Worm (Caenorhabditis elegans) whole organism, L3 larva: ENCODE results near the gene fbxb-39.
A peak's percentile ranks its signal among the peaks of the same experiment; 100 is the strongest.
"Not testable (repeated sequence)": the region's sequence is repeated elsewhere in the genome, so short reads cannot be mapped to it uniquely, and the experiment has no call there.

ENCODE experiments used
- ZK546.5 ChIP-seq: sonication (generic microtip); optimal IDR thresholded peaks from 2 replicates; lab custom pipeline; 2017; ENCODE audit warnings: missing biosample characterization, missing genetic modification characterization
- ama-1 ChIP-seq: fragments of 150-350 bp; optimal IDR thresholded peaks from 2 replicates; lab custom pipeline; 2018
- ceh-16 ChIP-seq: sonication (generic microtip); optimal IDR thresholded peaks from 2 replicates; lab custom pipeline; 2017; ENCODE audit warnings: missing biosample characterization, missing genetic modification characterization
- ceh-82 ChIP-seq: fragments of 150-350 bp; optimal IDR thresholded peaks from 2 replicates; lab custom pipeline; 2014; ENCODE audit warnings: missing biosample characterization, missing genetic modification characterization
- egl-27 ChIP-seq: sonication (generic microtip); optimal IDR thresholded peaks from 4 replicates; lab custom pipeline; 2017; ENCODE audit warnings: missing biosample characterization, missing genetic modification reagents, missing genetic modification characterization
- elt-1 ChIP-seq: fragments of 150-350 bp; optimal IDR thresholded peaks from 2 replicates; lab custom pipeline; 2014; ENCODE audit warnings: missing biosample characterization, missing genetic modification characterization
- elt-2 ChIP-seq: sonication (generic microtip); optimal IDR thresholded peaks from 2 replicates; lab custom pipeline; 2016; ENCODE audit warnings: missing genetic modification reagents, mild to moderate bottlenecking, missing genetic modification characterization, missing compliant biosample characterization
- fkh-2 ChIP-seq: fragments of 150-350 bp; optimal IDR thresholded peaks from 2 replicates; lab custom pipeline; 2014; ENCODE audit warnings: missing biosample characterization, missing genetic modification reagents, missing genetic modification characterization
- fos-1 ChIP-seq: fragments of 150-350 bp; optimal IDR thresholded peaks from 2 replicates; lab custom pipeline; 2014; ENCODE audit warnings: missing biosample characterization, missing genetic modification characterization
- hmg-11 ChIP-seq: sonication (generic microtip); optimal IDR thresholded peaks from 2 replicates; lab custom pipeline; 2016; ENCODE audit warnings: missing genetic modification characterization, missing compliant biosample characterization
- jun-1 ChIP-seq: fragments of 150-350 bp; optimal IDR thresholded peaks from 2 replicates; lab custom pipeline; 2014; ENCODE audit warnings: missing biosample characterization, missing genetic modification reagents, missing genetic modification characterization
- lsy-12 ChIP-seq: sonication (generic microtip); optimal IDR thresholded peaks from 2 replicates; lab custom pipeline; 2016; ENCODE audit warnings: mild to moderate bottlenecking, missing genetic modification characterization, missing compliant biosample characterization
- mml-1 ChIP-seq: fragments of 150-350 bp; sonication (generic microtip); optimal IDR thresholded peaks from 3 replicates; lab custom pipeline; 2014; ENCODE audit warnings: missing biosample characterization, missing genetic modification characterization
- nhr-11 ChIP-seq: fragments of 150-350 bp; optimal IDR thresholded peaks from 2 replicates; lab custom pipeline; 2014; ENCODE audit warnings: missing biosample characterization, missing genetic modification characterization
- nhr-12 ChIP-seq: fragments of 150-350 bp; optimal IDR thresholded peaks from 2 replicates; lab custom pipeline; 2014; ENCODE audit warnings: missing biosample characterization, missing genetic modification characterization
- nhr-23 ChIP-seq: fragments of 150-350 bp; optimal IDR thresholded peaks from 2 replicates; lab custom pipeline; 2014; ENCODE audit warnings: missing biosample characterization, missing genetic modification reagents, missing genetic modification characterization
- nhr-237 ChIP-seq: fragments of 150-350 bp; optimal IDR thresholded peaks from 2 replicates; lab custom pipeline; 2014; ENCODE audit warnings: missing biosample characterization, missing genetic modification characterization
- nhr-28 ChIP-seq: fragments of 150-350 bp; optimal IDR thresholded peaks from 2 replicates; lab custom pipeline; 2014; ENCODE audit warnings: missing biosample characterization, missing genetic modification characterization
- nhr-43 ChIP-seq: sonication (generic microtip); optimal IDR thresholded peaks from 2 replicates; lab custom pipeline; 2016; ENCODE audit warnings: mild to moderate bottlenecking, missing genetic modification characterization, missing compliant biosample characterization; ENCODE audit not compliant: poor library complexity, severe bottlenecking
- nhr-76 ChIP-seq: fragments of 150-350 bp; sonication (generic microtip); optimal IDR thresholded peaks from 5 replicates; lab custom pipeline; 2014; ENCODE audit warnings: missing biosample characterization, missing genetic modification characterization
- nhr-77 ChIP-seq: fragments of 150-350 bp; optimal IDR thresholded peaks from 2 replicates; lab custom pipeline; 2014; ENCODE audit warnings: missing biosample characterization, missing genetic modification characterization
- pha-4 ChIP-seq: fragments of 150-350 bp; optimal IDR thresholded peaks from 2 replicates; lab custom pipeline; 2014; ENCODE audit warnings: missing biosample characterization, missing genetic modification reagents, missing genetic modification characterization
- pqm-1 ChIP-seq: fragments of 150-350 bp; optimal IDR thresholded peaks from 2 replicates; lab custom pipeline; 2017; ENCODE audit warnings: missing biosample characterization, missing genetic modification characterization, inconsistent platforms
- sea-2 ChIP-seq: fragments of 150-350 bp; sonication (generic microtip); optimal IDR thresholded peaks from 4 replicates; lab custom pipeline; 2014; ENCODE audit warnings: missing biosample characterization, missing genetic modification reagents, missing genetic modification characterization
- skn-1 ChIP-seq: fragments of 150-350 bp; optimal IDR thresholded peaks from 2 replicates; lab custom pipeline; 2014; ENCODE audit warnings: missing biosample characterization, missing genetic modification characterization
- snpc-4 ChIP-seq: fragments of 150-350 bp; optimal IDR thresholded peaks from 2 replicates; lab custom pipeline; 2014; ENCODE audit warnings: missing biosample characterization, missing genetic modification characterization
- tbx-2 ChIP-seq: sonication (generic microtip); optimal IDR thresholded peaks from 2 replicates; lab custom pipeline; 2016; ENCODE audit warnings: mild to moderate bottlenecking, missing genetic modification characterization, missing compliant biosample characterization
- unc-62 ChIP-seq: fragments of 150-350 bp; sonication (generic microtip); optimal IDR thresholded peaks from 4 replicates; lab custom pipeline; 2014; ENCODE audit warnings: missing biosample characterization, missing genetic modification reagents, missing genetic modification characterization
- zag-1 ChIP-seq: fragments of 150-350 bp; optimal IDR thresholded peaks from 2 replicates; lab custom pipeline; 2014; ENCODE audit warnings: missing biosample characterization, missing genetic modification characterization
- ztf-11 ChIP-seq: fragments of 150-350 bp; optimal IDR thresholded peaks from 2 replicates; lab custom pipeline; 2014; ENCODE audit warnings: missing biosample characterization, missing genetic modification characterization

Gene fbxb-39

ce11 chrII:1071432-1071831 lies 31.1 kb upstream of the fbxb-39 start:
- no peak for TF ChIP-seq egl-27 (tag; lab: Kevin White, UChicago)

ce11 chrII:1070875-1071274 lies 30.5 kb upstream of the fbxb-39 start, which contains the start of gene K02E7.12:
TSS of gene K02E7.12 (plus strand) at chrII:1071175.
- TF ChIP-seq mml-1 (tag; lab: Kevin White, UChicago), result no peak
- no peak for TF ChIP-seq nhr-28 (tag; lab: Kevin White, UChicago)
- TF ChIP-seq jun-1 (tag; lab: Kevin White, UChicago), result no peak
- TF ChIP-seq tbx-2 (tag; lab: Kevin White, UChicago), result no peak
- no peak for TF ChIP-seq skn-1 (tag; lab: Kevin White, UChicago)
- no peak for TF ChIP-seq nhr-43 (tag; lab: Kevin White, UChicago)
- TF ChIP-seq egl-27 (tag; lab: Kevin White, UChicago), result no peak
- TF ChIP-seq, all 47 proteins: peak for 0

ce11 chrII:1066907-1067306 lies 26.5 kb upstream of the fbxb-39 start, which contains the start of gene K02E7.10:
TSS of gene K02E7.10 (minus strand) at chrII:1067007.
- TF ChIP-seq pha-4 (tag; lab: Kevin White, UChicago), result no peak
- no peak for TF ChIP-seq ceh-16 (tag; lab: Kevin White, UChicago)
- TF ChIP-seq elt-2 (tag; lab: Kevin White, UChicago), result no peak
- no peak for TF ChIP-seq elt-1 (tag; lab: Kevin White, UChicago)
- no peak for TF ChIP-seq snpc-4 (tag; lab: Kevin White, UChicago)
- TF ChIP-seq nhr-12 (tag; lab: Kevin White, UChicago), result no peak
- no peak for TF ChIP-seq nhr-11 (tag; lab: Kevin White, UChicago)
- TF ChIP-seq nhr-76 (tag; lab: Kevin White, UChicago), result no peak
- no peak for TF ChIP-seq ztf-11 (tag; lab: Kevin White, UChicago)
- TF ChIP-seq sea-2, result no peak
- TF ChIP-seq zag-1 (tag; lab: Kevin White, UChicago), result no peak
- no peak for TF ChIP-seq fkh-2 (tag; lab: Kevin White, UChicago)
- no peak for TF ChIP-seq ama-1 (lab: Kevin White, UChicago)
- TF ChIP-seq nhr-77 (tag; lab: Kevin White, UChicago), result no peak
- no peak for TF ChIP-seq jun-1 (tag; lab: Kevin White, UChicago)
- TF ChIP-seq skn-1 (tag; lab: Kevin White, UChicago), result no peak
- no peak for TF ChIP-seq nhr-23 (tag; lab: Kevin White, UChicago)
- TF ChIP-seq nhr-237 (tag; lab: Kevin White, UChicago), result no peak
- TF ChIP-seq ZK546.5 (tag; lab: Kevin White, UChicago), result no peak
- TF ChIP-seq hmg-11 (tag; lab: Kevin White, UChicago), result no peak
- TF ChIP-seq, all 47 proteins: peak for 0

- TF ChIP-seq elt-2 (tag; lab: Kevin White, UChicago), result peak; percentile 52
- TF ChIP-seq fos-1 (tag; lab: Kevin White, UChicago), result no peak
- TF ChIP-seq, all 47 proteins: peak for 1
These were observed 23.6 kb upstream of the fbxb-39 start for ce11 chrII:1063926-1064325.

- TF ChIP-seq unc-62 (GFP tag; lab: Kevin White, UChicago); mml-1 (tag; lab: Kevin White, UChicago); skn-1 (tag; lab: Kevin White, UChicago): not testable (repeated sequence)
These were observed 20.3 kb upstream of the fbxb-39 start, which contains the start of gene btb-10 for ce11 chrII:1060702-1061101. TSS of gene btb-10 (minus strand) at chrII:1060802.

- TF ChIP-seq pha-4 (tag; lab: Kevin White, UChicago) (peak; percentile 46), elt-2 (tag; lab: Kevin White, UChicago) (peak; percentile 97), jun-1 (tag; lab: Kevin White, UChicago) (peak; percentile 44), nhr-237 (tag; lab: Kevin White, UChicago) (no peak), pqm-1 (peak; percentile 85)
These were observed 16.5 kb upstream of the fbxb-39 start for ce11 chrII:1056844-1057243.

- TF ChIP-seq sea-2; lsy-12 (tag; lab: Kevin White, UChicago); ceh-82 (tag; lab: Kevin White, UChicago): not testable (repeated sequence)
These were observed 14.4 kb upstream of the fbxb-39 start, which contains the start of gene K02E7.7 for ce11 chrII:1054724-1055123. TSS of gene K02E7.7 (plus strand) at chrII:1055024.
